Worm (Caenorhabditis elegans) whole organism, L2 larva: ENCODE data around the gene D1086.18.

Source experiments
- C34F6.9 ChIP-seq: fragments of 150-350 bp; optimal IDR thresholded peaks from 2 replicates; lab custom pipeline; 2014; ENCODE audit warnings: missing biosample characterization, missing genetic modification characterization
- F13H6.1 ChIP-seq: sonication (generic microtip); optimal IDR thresholded peaks from 2 replicates; lab custom pipeline; 2016; ENCODE audit warnings: missing genetic modification characterization, missing compliant biosample characterization
- Y55F3AM.14 ChIP-seq: fragments of 200-800 bp; sonication (Bioruptor generic); optimal IDR thresholded peaks from 2 replicates; lab custom pipeline; 2018; ENCODE audit warnings: mild to moderate bottlenecking, missing genetic modification characterization, missing compliant biosample characterization
- ZK546.5 ChIP-seq: sonication (generic microtip); optimal IDR thresholded peaks from 2 replicates; lab custom pipeline; 2017; ENCODE audit warnings: missing biosample characterization, missing genetic modification characterization
- alr-1 ChIP-seq: fragments of 150-350 bp; optimal IDR thresholded peaks from 2 replicates; lab custom pipeline; 2014; ENCODE audit warnings: missing biosample characterization, missing genetic modification characterization
- aly-2 ChIP-seq: fragments of 150-350 bp; optimal IDR thresholded peaks from 2 replicates; lab custom pipeline; 2014; ENCODE audit warnings: missing biosample characterization, missing genetic modification characterization
- ama-1 ChIP-seq: fragments of 150-350 bp; optimal IDR thresholded peaks from 2 replicates; lab custom pipeline; 2018; ENCODE audit warnings: inconsistent platforms
- blmp-1 ChIP-seq: sonication (generic microtip); optimal IDR thresholded peaks from 2 replicates; lab custom pipeline; 2017; ENCODE audit warnings: missing genetic modification characterization, mild to moderate bottlenecking, missing compliant biosample characterization, antibody characterized with exemption, moderate library complexity; ENCODE audit not compliant: insufficient read depth
- ceh-16 ChIP-seq: fragments of 150-350 bp; optimal IDR thresholded peaks from 2 replicates; lab custom pipeline; 2014; ENCODE audit warnings: missing biosample characterization, missing genetic modification characterization
- ceh-82 ChIP-seq: fragments of 150-350 bp; optimal IDR thresholded peaks from 2 replicates; lab custom pipeline; 2014; ENCODE audit warnings: missing biosample characterization, missing genetic modification characterization
- crh-2 ChIP-seq: sonication (generic microtip); optimal IDR thresholded peaks from 2 replicates; lab custom pipeline; 2017; ENCODE audit warnings: missing biosample characterization, missing genetic modification characterization
- dmd-4 ChIP-seq: sonication (generic microtip); optimal IDR thresholded peaks from 2 replicates; lab custom pipeline; 2017; ENCODE audit warnings: missing biosample characterization, missing genetic modification characterization
- elt-1 ChIP-seq: fragments of 150-350 bp; optimal IDR thresholded peaks from 2 replicates; lab custom pipeline; 2014; ENCODE audit warnings: missing biosample characterization, missing genetic modification characterization
- elt-3 ChIP-seq: sonication (generic microtip); optimal IDR thresholded peaks from 2 replicates; lab custom pipeline; 2017; ENCODE audit warnings: missing biosample characterization, missing genetic modification characterization
- fos-1 ChIP-seq: fragments of 150-350 bp; optimal IDR thresholded peaks from 2 replicates; lab custom pipeline; 2014; ENCODE audit warnings: missing biosample characterization, missing genetic modification characterization
- gmeb-1 ChIP-seq: fragments of 150-350 bp; optimal IDR thresholded peaks from 2 replicates; lab custom pipeline; 2014; ENCODE audit warnings: missing biosample characterization, missing genetic modification characterization
- lin-11 ChIP-seq: fragments of 150-350 bp; sonication (generic microtip); optimal IDR thresholded peaks from 2 replicates; lab custom pipeline; 2014; ENCODE audit warnings: missing biosample characterization, missing genetic modification characterization, inconsistent platforms, mixed read lengths
- lin-39 ChIP-seq: fragments of 150-350 bp; optimal IDR thresholded peaks from 2 replicates; lab custom pipeline; 2014; ENCODE audit warnings: missing biosample characterization, missing genetic modification reagents, missing genetic modification characterization
- lsy-2 ChIP-seq, 2 experiments: fragments of 150-350 bp in 1 of 2; sonication (generic microtip) in 1 of 2; optimal IDR thresholded peaks; 2 replicates each; lab custom pipeline; 2014 to 2017; ENCODE audit warnings: missing biosample characterization in 2 of 2, missing genetic modification characterization in 2 of 2
- mab-5 ChIP-seq: fragments of 150-350 bp; optimal IDR thresholded peaks from 2 replicates; lab custom pipeline; 2014; ENCODE audit warnings: missing biosample characterization, missing genetic modification characterization
- mdl-1 ChIP-seq, 2 experiments: fragments of 150-350 bp in 1 of 2; sonication (generic microtip) in 1 of 2; optimal IDR thresholded peaks; 2 replicates each; lab custom pipeline; 2017; ENCODE audit warnings: missing biosample characterization in 2 of 2, missing genetic modification characterization in 2 of 2
- nhr-10 ChIP-seq: sonication (generic microtip); optimal IDR thresholded peaks from 2 replicates; lab custom pipeline; 2017; ENCODE audit warnings: missing biosample characterization, missing genetic modification characterization
- nhr-11 ChIP-seq: fragments of 150-350 bp; optimal IDR thresholded peaks from 2 replicates; lab custom pipeline; 2014; ENCODE audit warnings: missing biosample characterization, missing genetic modification characterization
- nhr-129 ChIP-seq: fragments of 150-350 bp; optimal IDR thresholded peaks from 2 replicates; lab custom pipeline; 2014; ENCODE audit warnings: missing biosample characterization, missing genetic modification characterization
- nhr-21 ChIP-seq: fragments of 150-350 bp; optimal IDR thresholded peaks from 2 replicates; lab custom pipeline; 2014; ENCODE audit warnings: missing biosample characterization, missing genetic modification characterization
- nhr-23 ChIP-seq: fragments of 150-350 bp; optimal IDR thresholded peaks from 2 replicates; lab custom pipeline; 2014; ENCODE audit warnings: missing biosample characterization, missing genetic modification reagents, missing genetic modification characterization
- nhr-237 ChIP-seq: fragments of 150-350 bp; optimal IDR thresholded peaks from 2 replicates; lab custom pipeline; 2014; ENCODE audit warnings: missing biosample characterization, missing genetic modification characterization
- nhr-25 ChIP-seq: fragments of 150-350 bp; sonication (generic microtip); optimal IDR thresholded peaks from 3 replicates; lab custom pipeline; 2014; ENCODE audit warnings: missing biosample characterization, missing genetic modification characterization
- nhr-6 ChIP-seq: fragments of 150-350 bp; optimal IDR thresholded peaks from 2 replicates; lab custom pipeline; 2014; ENCODE audit warnings: missing biosample characterization, missing genetic modification characterization
- sem-4 ChIP-seq: fragments of 150-350 bp; optimal IDR thresholded peaks from 2 replicates; lab custom pipeline; 2014; ENCODE audit warnings: missing biosample characterization, missing genetic modification reagents, missing genetic modification characterization
- skn-1 ChIP-seq: sonication (generic microtip); optimal IDR thresholded peaks from 2 replicates; lab custom pipeline; 2017; ENCODE audit warnings: missing biosample characterization, missing genetic modification characterization
- sma-3 ChIP-seq: sonication (generic microtip); optimal IDR thresholded peaks from 2 replicates; lab custom pipeline; 2016; ENCODE audit warnings: missing genetic modification reagents, missing genetic modification characterization, missing compliant biosample characterization
- sma-9 ChIP-seq, 2 experiments: fragments of 150-350 bp in 1 of 2; sonication (generic microtip) in 1 of 2; optimal IDR thresholded peaks; 2 replicates each; lab custom pipeline; 2014 to 2016; ENCODE audit warnings: missing genetic modification characterization in 2 of 2, mild to moderate bottlenecking in 1 of 2, missing biosample characterization in 1 of 2, missing compliant biosample characterization in 1 of 2, missing genetic modification reagents in 1 of 2, moderate library complexity in 1 of 2
- snpc-4 ChIP-seq: fragments of 150-350 bp; optimal IDR thresholded peaks from 2 replicates; lab custom pipeline; 2014; ENCODE audit warnings: missing biosample characterization, missing genetic modification characterization
- unc-39 ChIP-seq: fragments of 150-350 bp; optimal IDR thresholded peaks from 2 replicates; lab custom pipeline; 2014; ENCODE audit warnings: missing biosample characterization, missing genetic modification characterization
- unc-55 ChIP-seq: fragments of 150-350 bp; sonication (generic microtip); optimal IDR thresholded peaks from 3 replicates; lab custom pipeline; 2014; ENCODE audit warnings: missing biosample characterization, missing genetic modification reagents, missing genetic modification characterization
- unc-62 ChIP-seq: fragments of 150-350 bp; optimal IDR thresholded peaks from 2 replicates; lab custom pipeline; 2014; ENCODE audit warnings: missing biosample characterization, missing genetic modification reagents, missing genetic modification characterization
- zag-1 ChIP-seq: fragments of 150-350 bp; optimal IDR thresholded peaks from 2 replicates; lab custom pipeline; 2014; ENCODE audit warnings: missing biosample characterization, missing genetic modification characterization
- ztf-11 ChIP-seq: sonication (generic microtip); optimal IDR thresholded peaks from 2 replicates; lab custom pipeline; 2017; ENCODE audit warnings: missing biosample characterization, missing genetic modification characterization
- ztf-4 ChIP-seq: fragments of 150-350 bp; optimal IDR thresholded peaks from 2 replicates; lab custom pipeline; 2014; ENCODE audit warnings: missing biosample characterization, missing genetic modification characterization

D1086.18 gene

ce11 chrV:14093805-14094204, 8.1 kb downstream of the D1086.18 start, which contains the start of gene D1086.8:
TSS of gene D1086.8 (plus strand) at chrV:14094105.
- TF ChIP-seq ceh-16 (tag; lab: Kevin White, UChicago) = no peak
- peak; percentile 4 for TF ChIP-seq C34F6.9 (tag; lab: Kevin White, UChicago)
- TF ChIP-seq, all 48 proteins: peak for 1

- TF ChIP-seq skn-1 (tag; lab: Kevin White, UChicago) (no peak), dmd-4 (tag; lab: Kevin White, UChicago) (no peak), lin-39 (tag; lab: Kevin White, UChicago) (no peak), sem-4 (tag; lab: Kevin White, UChicago) (no peak), crh-2 (tag; lab: Kevin White, UChicago) (no peak), nhr-6 (tag; lab: Kevin White, UChicago) (no peak), ZK546.5 (tag; lab: Kevin White, UChicago) (no peak)
Measured at ce11 chrV:14094546-14094945, 8.9 kb downstream of the D1086.18 start.

DNA sequence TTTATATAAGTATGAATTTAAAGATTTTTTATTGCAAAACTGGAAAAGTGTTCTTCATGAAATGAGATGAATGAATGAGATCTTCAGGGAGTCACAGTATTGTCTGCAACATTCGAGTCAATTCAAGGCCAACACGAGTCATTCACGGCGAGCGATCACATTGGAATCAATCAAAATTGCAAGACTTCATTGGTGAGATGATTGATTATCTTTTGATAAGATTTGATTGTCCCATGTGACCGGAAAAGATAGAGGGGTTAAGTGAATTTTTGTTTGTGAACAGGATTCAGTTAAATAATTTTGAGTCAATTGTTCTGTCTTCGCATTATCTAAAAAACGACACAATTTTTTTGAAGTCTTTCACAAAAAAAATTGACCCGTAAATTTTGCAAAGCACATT, 9.3 kb downstream of the D1086.18 start:
- TF ChIP-seq ZK546.5 (tag; lab: Kevin White, UChicago) (no peak), nhr-10 (no peak), nhr-21 (peak; percentile 72), crh-2 (tag; lab: Kevin White, UChicago) (no peak), lsy-2 (tag; optimal IDR thresholded peaks at IDR 0.05; lab: Kevin White, UChicago) (no peak), aly-2 (tag; lab: Kevin White, UChicago) (no peak), nhr-237 (tag; lab: Kevin White, UChicago) (no peak), unc-55 (GFP tag; lab: Kevin White, UChicago) (no peak), elt-3 (no peak), ztf-4 (tag; lab: Kevin White, UChicago) (no peak), unc-62 (GFP tag; lab: Kevin White, UChicago) (no peak), F13H6.1 (tag; lab: Kevin White, UChicago) (no peak), zag-1 (tag; lab: Kevin White, UChicago) (no peak), mab-5 (tag; lab: Kevin White, UChicago) (peak; percentile 24), alr-1 (tag; lab: Kevin White, UChicago) (no peak), sma-9 (GFP tag; optimal IDR thresholded peaks at IDR 0.05; lab: Kevin White, UChicago) (peak; percentile 84), sma-9 (tag; optimal IDR thresholded peaks at IDR 0.05; lab: Kevin White, UChicago) (no peak), nhr-6 (tag; lab: Kevin White, UChicago) (no peak), lin-11 (no peak), fos-1 (tag; lab: Kevin White, UChicago) (peak; percentile 26), mdl-1 (tag; optimal IDR thresholded peaks at IDR 0.05; lab: Kevin White, UChicago) (peak in 1 of 2 experiments; percentile 3), nhr-23 (tag; lab: Kevin White, UChicago) (no peak), gmeb-1 (no peak), snpc-4 (tag; lab: Kevin White, UChicago) (no peak), C34F6.9 (tag; lab: Kevin White, UChicago) (no peak), ceh-16 (tag; lab: Kevin White, UChicago) (no peak), ztf-11 (tag; lab: Kevin White, UChicago) (no peak), lin-39 (tag; lab: Kevin White, UChicago) (no peak), sma-3 (GFP tag; lab: Kevin White, UChicago) (peak; percentile 57), blmp-1 (no peak), unc-39 (tag; lab: Kevin White, UChicago) (no peak), elt-1 (no peak), nhr-25 (peak; percentile 65)

DNA sequence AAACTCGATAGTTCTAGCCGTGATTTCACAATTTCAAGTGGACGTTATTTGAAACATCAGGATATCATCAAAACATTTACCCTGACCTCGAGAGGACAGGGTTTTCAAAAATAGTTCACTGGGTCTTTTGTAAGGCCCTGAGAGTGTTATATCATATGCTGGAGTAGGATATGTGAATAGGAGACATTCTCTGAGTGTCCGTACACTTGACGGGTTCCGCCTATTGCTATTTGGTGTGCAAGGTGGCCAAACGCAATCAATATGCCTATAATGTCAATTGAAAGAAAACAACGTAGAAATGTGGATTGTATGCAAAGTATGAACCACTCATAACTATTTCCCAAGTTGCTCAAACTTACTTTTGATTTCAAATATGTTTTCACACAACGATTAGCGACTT, 11.7 kb downstream of the D1086.18 start:
- TF ChIP-seq mdl-1 (tag; optimal IDR thresholded peaks at IDR 0.05; lab: Kevin White, UChicago) = no peak
- no peak for TF ChIP-seq nhr-6 (tag; lab: Kevin White, UChicago)
- no peak for TF ChIP-seq sma-9 (GFP tag; optimal IDR thresholded peaks at IDR 0.05; lab: Kevin White, UChicago)
- TF ChIP-seq sma-9 (tag; optimal IDR thresholded peaks at IDR 0.05; lab: Kevin White, UChicago) = no peak
- TF ChIP-seq nhr-23 (tag; lab: Kevin White, UChicago) = no peak
- no peak for TF ChIP-seq skn-1 (tag; lab: Kevin White, UChicago)
- no peak for TF ChIP-seq lin-11
- TF ChIP-seq nhr-25 = no peak
- TF ChIP-seq ama-1 (lab: Kevin White, UChicago) = no peak
- TF ChIP-seq nhr-11 (tag; lab: Kevin White, UChicago) = no peak
- no peak for TF ChIP-seq ztf-4 (tag; lab: Kevin White, UChicago)
- no peak for TF ChIP-seq ceh-82 (tag; lab: Kevin White, UChicago)
- TF ChIP-seq zag-1 (tag; lab: Kevin White, UChicago) = no peak
- TF ChIP-seq unc-62 (GFP tag; lab: Kevin White, UChicago) = no peak
- TF ChIP-seq crh-2 (tag; lab: Kevin White, UChicago) = no peak
- no peak for TF ChIP-seq Y55F3AM.14 (GFP tag; lab: Kevin White, UChicago)
- TF ChIP-seq nhr-129 (tag; lab: Kevin White, UChicago) = no peak
- TF ChIP-seq blmp-1 = no peak
- no peak for TF ChIP-seq ZK546.5 (tag; lab: Kevin White, UChicago)
- TF ChIP-seq aly-2 (tag; lab: Kevin White, UChicago) = no peak
- TF ChIP-seq mab-5 (tag; lab: Kevin White, UChicago) = no peak
